Fruit fly (Drosophila melanogaster) whole organism, adult: ENCODE measurements around the gene Elo68alpha.

Source experiments
- CG11617 ChIP-seq: fragments of 200-800 bp; sonication (Bioruptor generic); optimal IDR thresholded peaks from 2 replicates; lab custom pipeline; 2017; ENCODE audit warnings: mild to moderate bottlenecking, missing biosample characterization, missing genetic modification reagents, missing genetic modification characterization
- CG14711 ChIP-seq: fragments of 200-800 bp; sonication (Bioruptor generic); optimal IDR thresholded peaks from 2 replicates; lab custom pipeline; 2018; ENCODE audit warnings: missing biosample characterization, mild to moderate bottlenecking, missing genetic modification characterization, moderate library complexity
- CG1620 ChIP-seq: fragments of 200-800 bp; sonication (Bioruptor generic); optimal IDR thresholded peaks from 2 replicates; lab custom pipeline; 2016; ENCODE audit warnings: missing biosample characterization, missing genetic modification characterization
- CG33017 ChIP-seq: fragments of 200-800 bp; sonication (Bioruptor generic); optimal IDR thresholded peaks from 2 replicates; lab custom pipeline; 2018; ENCODE audit warnings: missing biosample characterization, mild to moderate bottlenecking, missing genetic modification characterization, moderate library complexity
- CG5204 ChIP-seq: fragments of 200-800 bp; sonication (Bioruptor generic); optimal IDR thresholded peaks from 2 replicates; lab custom pipeline; 2016; ENCODE audit warnings: missing biosample characterization, missing genetic modification characterization
- CG7045 ChIP-seq: fragments of 200-800 bp; sonication (Bioruptor generic); optimal IDR thresholded peaks from 2 replicates; lab custom pipeline; 2017; ENCODE audit warnings: missing biosample characterization, mild to moderate bottlenecking, missing genetic modification characterization
- CG7101 ChIP-seq: fragments of 200-800 bp; sonication (Bioruptor generic); optimal IDR thresholded peaks from 2 replicates; lab custom pipeline; 2018; ENCODE audit warnings: missing biosample characterization, mild to moderate bottlenecking, missing genetic modification characterization, moderate library complexity
- Crg-1 ChIP-seq: fragments of 200-800 bp; sonication (Bioruptor generic); optimal IDR thresholded peaks from 2 replicates; lab custom pipeline; 2016; ENCODE audit warnings: missing biosample characterization, missing genetic modification characterization
- Hr96 ChIP-seq: fragments of 200-800 bp; sonication (Bioruptor generic); optimal IDR thresholded peaks from 2 replicates; lab custom pipeline; 2016; ENCODE audit warnings: missing biosample characterization, missing genetic modification characterization
- bab1 ChIP-seq: fragments of 200-800 bp; sonication (Bioruptor generic); optimal IDR thresholded peaks from 3 replicates; lab custom pipeline; 2019; ENCODE audit warnings: missing biosample characterization, mild to moderate bottlenecking, missing genetic modification characterization, moderate library complexity
- kay ChIP-seq: fragments of 200-800 bp; sonication (Bioruptor generic); peaks from one replicate; lab custom pipeline; 2016; ENCODE audit warnings: missing biosample characterization, missing genetic modification characterization, borderline replicate concordance
- ovo ChIP-seq: fragments of 200-800 bp; sonication (Bioruptor generic); optimal IDR thresholded peaks from 2 replicates; lab custom pipeline; 2016; ENCODE audit warnings: missing biosample characterization, missing genetic modification characterization
- pad ChIP-seq: fragments of 200-800 bp; sonication (Bioruptor generic); optimal IDR thresholded peaks from 3 replicates; lab custom pipeline; 2017; ENCODE audit warnings: missing biosample characterization, missing genetic modification characterization, mild to moderate bottlenecking, moderate library complexity, missing genetic modification reagents
- toe ChIP-seq: fragments of 200-800 bp; sonication (Bioruptor generic); optimal IDR thresholded peaks from 2 replicates; lab custom pipeline; 2016; ENCODE audit warnings: missing biosample characterization, missing genetic modification characterization

- no peak for TF ChIP-seq pad
- TF ChIP-seq CG14711 (tag; lab: Kevin White, UChicago): no peak
- no peak for TF ChIP-seq CG7101 (tag; lab: Kevin White, UChicago)
- TF ChIP-seq CG11617 (GFP tag; lab: Kevin White, UChicago): no peak
- no peak for TF ChIP-seq toe (GFP tag; lab: Kevin White, UChicago)
- TF ChIP-seq CG5204 (GFP tag; lab: Kevin White, UChicago): no peak
- TF ChIP-seq CG1620 (GFP tag; lab: Kevin White, UChicago): no peak
- no peak for TF ChIP-seq ovo (GFP tag; lab: Kevin White, UChicago)
- TF ChIP-seq CG33017: no peak
- TF ChIP-seq bab1 (GFP tag; lab: Kevin White, UChicago): no peak
- no peak for TF ChIP-seq CG7045
- TF ChIP-seq Crg-1: no peak
- TF ChIP-seq kay (GFP tag; lab: Kevin White, UChicago): no peak
- TF ChIP-seq Hr96 (GFP tag; lab: Kevin White, UChicago): no peak
These were observed 31.8 kb downstream of the Elo68alpha start for dm6 chr3L:11071057-11071456.
